Worm (Caenorhabditis elegans) whole organism, early embryonic: Measurements from ENCODE around the gene Y48A6B.14.

Experiments used
- B0310.2 ChIP-seq: sonication (generic microtip); optimal IDR thresholded peaks from 2 replicates; lab custom pipeline; 2016; ENCODE audit warnings: mild to moderate bottlenecking, missing genetic modification characterization, missing compliant biosample characterization
- F13C5.2 ChIP-seq: sonication (generic microtip); optimal IDR thresholded peaks from 2 replicates; lab custom pipeline; 2017; ENCODE audit warnings: mild to moderate bottlenecking, missing genetic modification characterization, inconsistent platforms, missing compliant biosample characterization
- aly-1 ChIP-seq: sonication (generic microtip); optimal IDR thresholded peaks from 2 replicates; lab custom pipeline; 2016; ENCODE audit warnings: missing genetic modification characterization, missing compliant biosample characterization
- ama-1 ChIP-seq: fragments of 150-350 bp; optimal IDR thresholded peaks from 2 replicates; lab custom pipeline; 2014
- ceh-13 ChIP-seq: fragments of 200-800 bp; sonication (Bioruptor generic); optimal IDR thresholded peaks from 2 replicates; lab custom pipeline; 2018; ENCODE audit warnings: mild to moderate bottlenecking, missing genetic modification characterization, missing compliant biosample characterization
- ceh-36 ChIP-seq: sonication (generic microtip); optimal IDR thresholded peaks from 2 replicates; lab custom pipeline; 2016; ENCODE audit warnings: missing genetic modification characterization, inconsistent platforms, missing compliant biosample characterization
- ets-7 ChIP-seq: sonication (generic microtip); optimal IDR thresholded peaks from 2 replicates; lab custom pipeline; 2016; ENCODE audit warnings: missing genotype, missing genetic modification characterization, missing compliant biosample characterization
- flt-1 ChIP-seq: fragments of 200-800 bp; sonication (Bioruptor generic); IDR thresholded peaks from 2 replicates; pipeline ENCODE4 v1.3.6; 2022; ENCODE audit warnings: missing genetic modification characterization, missing compliant biosample characterization
- hmbx-1 ChIP-seq: sonication (generic microtip); optimal IDR thresholded peaks from 2 replicates; lab custom pipeline; 2016; ENCODE audit warnings: mild to moderate bottlenecking, missing genetic modification characterization, missing compliant biosample characterization
- hmg-4 ChIP-seq: fragments of 200-800 bp; sonication (Bioruptor generic); optimal IDR thresholded peaks from 2 replicates; lab custom pipeline; 2018; ENCODE audit warnings: mild to moderate bottlenecking, missing genetic modification characterization, missing compliant biosample characterization
- hnd-1 ChIP-seq: sonication (generic microtip); optimal IDR thresholded peaks from 2 replicates; lab custom pipeline; 2016; ENCODE audit warnings: missing genetic modification characterization, missing compliant biosample characterization
- pes-1 ChIP-seq: fragments of 200-800 bp; sonication (Bioruptor generic); IDR thresholded peaks from 2 replicates; pipeline ENCODE4 v1.3.6; 2022; ENCODE audit warnings: missing genetic modification reagents, missing genetic modification characterization, missing compliant biosample characterization
- scrt-1 ChIP-seq: fragments of 200-800 bp; sonication (Bioruptor generic); IDR thresholded peaks from 2 replicates; pipeline ENCODE4 v1.3.6; 2022; ENCODE audit warnings: missing genetic modification characterization, missing compliant biosample characterization
- sea-1 ChIP-seq: fragments of 200-800 bp; sonication (Bioruptor generic); conservative IDR thresholded peaks from 2 replicates; pipeline ENCODE4 v1.3.6; 2022; ENCODE audit warnings: missing genetic modification characterization, missing compliant biosample characterization
- tbx-11 ChIP-seq: fragments of 200-800 bp; sonication (Bioruptor generic); IDR thresholded peaks from 2 replicates; pipeline ENCODE4 v1.3.6; 2022; ENCODE audit warnings: missing genetic modification characterization, missing compliant biosample characterization
- tra-4 ChIP-seq: sonication (generic microtip); optimal IDR thresholded peaks from 2 replicates; lab custom pipeline; 2017; ENCODE audit warnings: missing genetic modification characterization, missing compliant biosample characterization

The Y48A6B.14 gene

DNA sequence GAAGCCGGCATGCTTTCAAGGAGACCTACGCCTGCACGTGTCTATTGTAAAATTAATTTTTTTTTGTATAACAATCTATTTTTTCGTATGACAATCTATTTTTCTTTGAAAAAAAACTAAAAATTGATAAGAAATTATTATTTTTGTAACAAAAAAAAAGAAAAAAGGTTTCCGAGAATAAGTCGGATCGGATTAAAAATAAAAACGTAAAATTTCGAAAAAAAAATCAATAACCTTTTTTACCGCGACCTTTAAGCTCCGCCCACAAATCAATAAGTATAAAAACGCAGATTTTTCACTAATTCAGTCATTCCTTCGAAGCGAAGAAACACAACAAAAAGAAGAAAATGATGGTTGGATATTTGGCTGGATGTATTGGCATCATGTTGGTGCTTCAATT is 48.0 kb downstream of the Y48A6B.14 start, which contains the start of gene W09D6.4:
TSS of gene W09D6.4 (plus strand) at position 301 of the 400 bp plus-strand sequence.
- TF ChIP-seq tra-4 (tag; lab: Kevin White, UChicago) (no peak), hnd-1 (tag; lab: Kevin White, UChicago) (no peak), ama-1 (no peak), hmg-4 (GFP tag; lab: Kevin White, UChicago) (no peak), pes-1 (GFP tag; lab: Robert Waterston, UW) (no peak), sea-1 (GFP tag; lab: Robert Waterston, UW) (no peak), tbx-11 (no peak), hmbx-1 (tag; lab: Kevin White, UChicago) (no peak), ceh-36 (tag; lab: Kevin White, UChicago) (no peak), flt-1 (GFP tag; lab: Robert Waterston, UW) (no peak), aly-1 (tag; lab: Kevin White, UChicago) (no peak), scrt-1 (GFP tag; lab: Robert Waterston, UW) (no peak), ets-7 (tag; lab: Kevin White, UChicago) (no peak), ceh-13 (GFP tag; lab: Kevin White, UChicago) (no peak), B0310.2 (tag; lab: Kevin White, UChicago) (no peak), F13C5.2 (tag; lab: Kevin White, UChicago) (no peak)
